Worm (Caenorhabditis elegans) whole organism, L1 larva: ENCODE measurements around the gene F43B10.1.

ENCODE experiments used
- C16A3.4 ChIP-seq: fragments of 150-350 bp; optimal IDR thresholded peaks from 2 replicates; lab custom pipeline; 2014; ENCODE audit warnings: missing biosample characterization, missing genetic modification characterization
- aha-1 ChIP-seq: fragments of 150-350 bp; optimal IDR thresholded peaks from 2 replicates; lab custom pipeline; 2014; ENCODE audit warnings: missing biosample characterization, missing genetic modification characterization
- alr-1 ChIP-seq: fragments of 200-800 bp; sonication (Bioruptor generic); optimal IDR thresholded peaks from 2 replicates; lab custom pipeline; 2018; ENCODE audit warnings: borderline replicate concordance, mild to moderate bottlenecking, missing genetic modification characterization, missing compliant biosample characterization
- blmp-1 ChIP-seq: fragments of 150-350 bp; optimal IDR thresholded peaks from 2 replicates; lab custom pipeline; 2014; ENCODE audit warnings: missing biosample characterization, missing genetic modification characterization
- ceh-63 ChIP-seq: fragments of 200-800 bp; sonication (Bioruptor generic); optimal IDR thresholded peaks from 2 replicates; lab custom pipeline; 2018; ENCODE audit warnings: mild to moderate bottlenecking, missing genetic modification characterization, missing compliant biosample characterization
- ceh-8 ChIP-seq: fragments of 200-800 bp; sonication (Bioruptor generic); optimal IDR thresholded peaks from 2 replicates; lab custom pipeline; 2018; ENCODE audit warnings: mild to moderate bottlenecking, missing genetic modification characterization, moderate library complexity, missing compliant biosample characterization
- ceh-82 ChIP-seq, 3 experiments: fragments of 150-350 bp in 1 of 3; sonication (generic microtip) in 2 of 3; optimal IDR thresholded peaks; 2 replicates each; lab custom pipeline; 2014 to 2017; ENCODE audit warnings: missing biosample characterization in 3 of 3, missing genetic modification characterization in 3 of 3
- ceh-88 ChIP-seq: fragments of 200-800 bp; sonication (Bioruptor generic); IDR thresholded peaks from 2 replicates; pipeline ENCODE4 v1.3.6; 2022; ENCODE audit warnings: missing genetic modification characterization, missing compliant biosample characterization
- ceh-90 ChIP-seq: sonication (generic microtip); optimal IDR thresholded peaks from 2 replicates; lab custom pipeline; 2016; ENCODE audit warnings: missing genetic modification characterization, missing compliant biosample characterization
- ces-1 ChIP-seq: fragments of 150-350 bp; optimal IDR thresholded peaks from 2 replicates; lab custom pipeline; 2014; ENCODE audit warnings: missing biosample characterization, missing genetic modification reagents, missing genetic modification characterization
- dsc-1 ChIP-seq: sonication (generic microtip); optimal IDR thresholded peaks from 2 replicates; lab custom pipeline; 2016; ENCODE audit warnings: mild to moderate bottlenecking, missing genetic modification characterization, missing compliant biosample characterization
- efl-1 ChIP-seq, 4 experiments: fragments of 150-350 bp; optimal IDR thresholded peaks in 3 of 4; peaks in 1 of 4; 1 replicate in 1 of 4; 2 replicates in 3 of 4; lab custom pipeline; 2014; ENCODE audit warnings: missing biosample characterization in 2 of 4, missing genetic modification characterization in 2 of 4, missing genetic modification reagents in 2 of 4
- efl-3 ChIP-seq: fragments of 200-800 bp; sonication (Bioruptor generic); optimal IDR thresholded peaks from 2 replicates; lab custom pipeline; 2018; ENCODE audit warnings: mild to moderate bottlenecking, missing genetic modification characterization, missing compliant biosample characterization
- elt-2 ChIP-seq: sonication (generic microtip); optimal IDR thresholded peaks from 2 replicates; lab custom pipeline; 2016; ENCODE audit warnings: missing genetic modification characterization, mild to moderate bottlenecking, inconsistent platforms, missing compliant biosample characterization, missing genetic modification reagents
- elt-3 ChIP-seq, 6 experiments: fragments of 150-350 bp in 1 of 6; sonication (generic microtip); optimal IDR thresholded peaks; 2 replicates each; lab custom pipeline; 2017 to 2018; ENCODE audit warnings: missing biosample characterization in 6 of 6, missing genetic modification characterization in 6 of 6, inconsistent platforms in 1 of 6
- fkh-10 ChIP-seq: sonication (generic microtip); optimal IDR thresholded peaks from 2 replicates; lab custom pipeline; 2017; ENCODE audit warnings: missing biosample characterization, missing genetic modification reagents, missing genetic modification characterization
- fkh-8 ChIP-seq: sonication (generic microtip); optimal IDR thresholded peaks from 2 replicates; lab custom pipeline; 2016; ENCODE audit warnings: mild to moderate bottlenecking, missing genetic modification characterization, missing compliant biosample characterization
- jun-1 ChIP-seq: fragments of 150-350 bp; optimal IDR thresholded peaks from 2 replicates; lab custom pipeline; 2014; ENCODE audit warnings: missing biosample characterization, missing genetic modification reagents, missing genetic modification characterization
- lin-14 ChIP-seq: fragments of 200-800 bp; sonication (Bioruptor generic); optimal IDR thresholded peaks from 2 replicates; lab custom pipeline; 2018; ENCODE audit warnings: mild to moderate bottlenecking, missing genetic modification characterization, moderate library complexity, missing compliant biosample characterization
- lir-3 ChIP-seq: sonication (generic microtip); optimal IDR thresholded peaks from 2 replicates; lab custom pipeline; 2016; ENCODE audit warnings: mild to moderate bottlenecking, missing genetic modification characterization, moderate library complexity, missing compliant biosample characterization; ENCODE audit not compliant: poor library complexity
- lsy-2 ChIP-seq, 2 experiments: fragments of 150-350 bp; optimal IDR thresholded peaks; 2 replicates each; lab custom pipeline; 2014; ENCODE audit warnings: missing biosample characterization in 2 of 2, missing genetic modification characterization in 2 of 2
- mab-9 ChIP-seq: fragments of 200-800 bp; sonication (Bioruptor generic); IDR thresholded peaks from 2 replicates; pipeline ENCODE4 v1.3.6; 2022; ENCODE audit warnings: missing genetic modification reagents, missing genetic modification characterization, missing compliant biosample characterization
- mdl-1 ChIP-seq, 2 experiments: fragments of 150-350 bp; optimal IDR thresholded peaks; 2 replicates each; lab custom pipeline; 2014 to 2017; ENCODE audit warnings: missing biosample characterization in 2 of 2, missing genetic modification characterization in 2 of 2, inconsistent platforms in 1 of 2
- nhr-11 ChIP-seq: fragments of 150-350 bp; optimal IDR thresholded peaks from 2 replicates; lab custom pipeline; 2014; ENCODE audit warnings: missing biosample characterization, missing genetic modification characterization
- nhr-237 ChIP-seq: fragments of 150-350 bp; optimal IDR thresholded peaks from 2 replicates; lab custom pipeline; 2014; ENCODE audit warnings: missing biosample characterization, missing genetic modification characterization
- nhr-47 ChIP-seq: sonication (generic microtip); optimal IDR thresholded peaks from 2 replicates; lab custom pipeline; 2016; ENCODE audit warnings: mild to moderate bottlenecking, missing genetic modification characterization, moderate library complexity, missing compliant biosample characterization
- nhr-71 ChIP-seq: sonication (generic microtip); optimal IDR thresholded peaks from 2 replicates; lab custom pipeline; 2016; ENCODE audit warnings: mild to moderate bottlenecking, missing genetic modification characterization, moderate library complexity, missing compliant biosample characterization
- nhr-84 ChIP-seq: sonication (generic microtip); optimal IDR thresholded peaks from 2 replicates; lab custom pipeline; 2017; ENCODE audit warnings: missing biosample characterization, missing genetic modification characterization
- nhr-85 ChIP-seq: sonication (generic microtip); peaks from one replicate; lab custom pipeline; 2016; ENCODE audit warnings: missing genetic modification characterization, inconsistent platforms, missing compliant biosample characterization
- pag-3 ChIP-seq: sonication (generic microtip); optimal IDR thresholded peaks from 2 replicates; lab custom pipeline; 2017; ENCODE audit warnings: missing genetic modification characterization, mild to moderate bottlenecking, missing compliant biosample characterization, antibody characterized with exemption, borderline replicate concordance; ENCODE audit not compliant: insufficient read depth
- pax-3 ChIP-seq: fragments of 200-800 bp; sonication (Bioruptor generic); optimal IDR thresholded peaks from 2 replicates; lab custom pipeline; 2018; ENCODE audit warnings: mild to moderate bottlenecking, missing genetic modification characterization, moderate library complexity, missing compliant biosample characterization
- tbx-2 ChIP-seq: sonication (generic microtip); optimal IDR thresholded peaks from 2 replicates; lab custom pipeline; 2016; ENCODE audit warnings: missing genetic modification characterization, missing compliant biosample characterization
- tlp-1 ChIP-seq: fragments of 150-350 bp; optimal IDR thresholded peaks from 2 replicates; lab custom pipeline; 2014; ENCODE audit warnings: missing biosample characterization, missing genetic modification characterization
- unc-130 ChIP-seq: fragments of 150-350 bp; optimal IDR thresholded peaks from 2 replicates; lab custom pipeline; 2017; ENCODE audit warnings: missing biosample characterization, missing genetic modification characterization, inconsistent platforms
- vab-15 ChIP-seq: sonication (generic microtip); optimal IDR thresholded peaks from 2 replicates; lab custom pipeline; 2017; ENCODE audit warnings: missing genotype, mild to moderate bottlenecking, missing genetic modification characterization, missing compliant biosample characterization
- xbp-1 ChIP-seq: sonication (generic microtip); optimal IDR thresholded peaks from 2 replicates; lab custom pipeline; 2016; ENCODE audit warnings: missing genetic modification characterization, missing compliant biosample characterization
- ztf-4 ChIP-seq: fragments of 150-350 bp; optimal IDR thresholded peaks from 2 replicates; lab custom pipeline; 2014; ENCODE audit warnings: missing biosample characterization, missing genetic modification characterization

The F43B10.1 gene

ce11 chrX:16650600-16650999, 12.0 kb downstream of the F43B10.1 start:
- TF ChIP-seq dsc-1 (tag; lab: Kevin White, UChicago): peak; percentile 89
- no peak for TF ChIP-seq fkh-10 (GFP tag; lab: Kevin White, UChicago)
- TF ChIP-seq fkh-8 (tag; lab: Kevin White, UChicago): peak; percentile 31
- TF ChIP-seq pax-3 (tag; lab: Kevin White, UChicago): peak; percentile 57
- TF ChIP-seq mab-9 (GFP tag; lab: Robert Waterston, UW): no peak
- TF ChIP-seq ces-1 (GFP tag; lab: Kevin White, UChicago): no peak

- TF ChIP-seq lin-14 (GFP tag; lab: Kevin White, UChicago): peak; percentile 64
- TF ChIP-seq lir-3: no peak
- no peak for TF ChIP-seq tlp-1 (tag; lab: Kevin White, UChicago)
- TF ChIP-seq jun-1 (tag; lab: Kevin White, UChicago): no peak
- peak; percentile 49 for TF ChIP-seq dsc-1 (tag; lab: Kevin White, UChicago)
- TF ChIP-seq nhr-237: no peak
- no peak for TF ChIP-seq xbp-1 (tag; lab: Kevin White, UChicago)
Measured at ce11 chrX:16648773-16649172, 13.8 kb downstream of the F43B10.1 start.

DNA sequence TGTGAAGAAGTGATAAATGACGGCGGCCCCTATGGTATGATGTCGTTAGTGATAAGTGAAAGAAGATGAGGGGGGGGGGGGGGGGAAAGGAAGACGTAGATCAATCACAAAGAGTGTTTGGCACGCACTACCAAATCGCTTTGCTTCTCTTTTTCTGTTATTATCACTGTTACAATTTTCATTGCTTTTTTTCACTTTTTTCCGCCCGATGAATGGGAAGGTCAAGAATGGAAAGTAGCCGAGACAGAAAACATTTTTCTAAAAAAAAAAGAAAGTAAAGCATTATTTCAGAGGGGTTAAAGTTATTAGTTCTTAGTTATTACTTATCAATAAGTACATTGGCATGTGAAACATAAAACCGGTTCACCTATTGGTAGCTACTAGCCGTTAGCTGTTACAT, 15.4 kb downstream of the F43B10.1 start:
- TF ChIP-seq pag-3 (tag; lab: Kevin White, UChicago): no peak
- TF ChIP-seq nhr-85 (tag; lab: Kevin White, UChicago): peak; percentile 53
- TF ChIP-seq lin-14 (GFP tag; lab: Kevin White, UChicago): peak; percentile 20
- TF ChIP-seq nhr-47: no peak
- TF ChIP-seq mdl-1 (tag; optimal IDR thresholded peaks at IDR 0.05; lab: Kevin White, UChicago): no peak
- TF ChIP-seq unc-130 (tag; lab: Kevin White, UChicago): no peak
- peak in 1 of 6 experiments; percentile 19 for TF ChIP-seq elt-3 (tag; optimal IDR thresholded peaks at IDR 0.05; lab: Kevin White, UChicago)
- TF ChIP-seq blmp-1 (tag; lab: Kevin White, UChicago): peak; percentile 95

DNA sequence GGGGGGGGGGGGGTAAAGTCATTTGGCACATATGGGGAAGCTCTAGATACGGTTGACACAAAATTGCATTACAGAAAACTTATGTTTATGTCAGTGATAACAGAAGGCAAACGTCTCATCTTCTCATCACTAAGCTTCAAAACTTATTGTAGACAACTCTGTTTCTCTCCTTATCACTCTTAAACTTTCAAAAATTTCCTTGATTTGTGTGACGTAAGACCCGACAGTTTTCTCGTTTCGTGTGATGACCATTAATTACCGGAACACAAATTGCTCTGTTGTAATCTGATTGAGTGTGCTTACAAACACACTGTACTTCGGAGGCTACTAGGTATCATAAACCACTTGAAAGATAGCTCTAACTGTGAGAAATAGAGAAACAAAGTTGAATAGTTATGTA, 17.7 kb downstream of the F43B10.1 start:
- peak; percentile 73 for TF ChIP-seq elt-2 (tag; lab: Kevin White, UChicago)
- TF ChIP-seq ztf-4: no peak
- TF ChIP-seq nhr-47: no peak
- no peak for TF ChIP-seq nhr-85 (tag; lab: Kevin White, UChicago)

- TF ChIP-seq ceh-88 (no peak), ceh-8 (GFP tag; lab: Kevin White, UChicago) (peak; percentile 49), ceh-63 (no peak), nhr-71 (no peak), efl-1 (optimal IDR thresholded peaks at IDR 0.05; lab: Kevin White, UChicago) (no peak), efl-1 (GFP tag; optimal IDR thresholded peaks at IDR 0.05 in 1 of 2; lab: Kevin White, UChicago) (peak in 1 of 2 experiments; percentile 33), lsy-2 (tag; optimal IDR thresholded peaks at IDR 0.05; lab: Kevin White, UChicago) (no peak), elt-2 (tag; lab: Kevin White, UChicago) (no peak), tbx-2 (tag; lab: Kevin White, UChicago) (no peak), efl-3 (no peak), ztf-4 (no peak), nhr-84 (no peak)
Measured at ce11 chrX:16643246-16643645, 19.4 kb downstream of the F43B10.1 start.

- no peak for TF ChIP-seq nhr-71
- no peak for TF ChIP-seq jun-1 (tag; lab: Kevin White, UChicago)
- TF ChIP-seq lin-14 (GFP tag; lab: Kevin White, UChicago): peak; percentile 19
- no peak for TF ChIP-seq aha-1 (tag; lab: Kevin White, UChicago)
- TF ChIP-seq C16A3.4 (tag; lab: Kevin White, UChicago): no peak
- TF ChIP-seq ceh-82 (tag; optimal IDR thresholded peaks at IDR 0.05; lab: Kevin White, UChicago): no peak
- no peak for TF ChIP-seq ceh-90 (tag; lab: Kevin White, UChicago)
- TF ChIP-seq nhr-11 (tag; lab: Kevin White, UChicago): no peak
- TF ChIP-seq mab-9 (GFP tag; lab: Robert Waterston, UW): no peak
- no peak for TF ChIP-seq efl-1 (optimal IDR thresholded peaks at IDR 0.05; lab: Kevin White, UChicago)
- TF ChIP-seq efl-1 (GFP tag; optimal IDR thresholded peaks at IDR 0.05 in 1 of 2; lab: Kevin White, UChicago): peak in 1 of 2 experiments; percentile 78
- no peak for TF ChIP-seq nhr-47
- TF ChIP-seq alr-1 (tag; lab: Kevin White, UChicago): no peak
- no peak for TF ChIP-seq vab-15 (tag; lab: Kevin White, UChicago)
Measured at ce11 chrX:16641678-16642077, 20.9 kb downstream of the F43B10.1 start.
